Worm (Caenorhabditis elegans) whole organism, L2 larva: ENCODE data around the gene nbs-1.

Source experiments
- C34F6.9 ChIP-seq: fragments of 150-350 bp; optimal IDR thresholded peaks from 2 replicates; lab custom pipeline; 2014; ENCODE audit warnings: missing biosample characterization, missing genetic modification characterization
- F13H6.1 ChIP-seq: sonication (generic microtip); optimal IDR thresholded peaks from 2 replicates; lab custom pipeline; 2016; ENCODE audit warnings: missing genetic modification characterization, missing compliant biosample characterization
- R02D3.7 ChIP-seq: fragments of 150-350 bp; optimal IDR thresholded peaks from 2 replicates; lab custom pipeline; 2014; ENCODE audit warnings: missing biosample characterization, missing genetic modification characterization
- Y55F3AM.14 ChIP-seq: fragments of 200-800 bp; sonication (Bioruptor generic); optimal IDR thresholded peaks from 2 replicates; lab custom pipeline; 2018; ENCODE audit warnings: mild to moderate bottlenecking, missing genetic modification characterization, missing compliant biosample characterization
- aly-2 ChIP-seq: fragments of 150-350 bp; optimal IDR thresholded peaks from 2 replicates; lab custom pipeline; 2014; ENCODE audit warnings: missing biosample characterization, missing genetic modification characterization
- ama-1 ChIP-seq: fragments of 150-350 bp; optimal IDR thresholded peaks from 2 replicates; lab custom pipeline; 2018; ENCODE audit warnings: inconsistent platforms
- blmp-1 ChIP-seq: sonication (generic microtip); optimal IDR thresholded peaks from 2 replicates; lab custom pipeline; 2017; ENCODE audit warnings: missing genetic modification characterization, mild to moderate bottlenecking, missing compliant biosample characterization, antibody characterized with exemption, moderate library complexity; ENCODE audit not compliant: insufficient read depth
- ceh-16 ChIP-seq: fragments of 150-350 bp; optimal IDR thresholded peaks from 2 replicates; lab custom pipeline; 2014; ENCODE audit warnings: missing biosample characterization, missing genetic modification characterization
- ceh-82 ChIP-seq: fragments of 150-350 bp; optimal IDR thresholded peaks from 2 replicates; lab custom pipeline; 2014; ENCODE audit warnings: missing biosample characterization, missing genetic modification characterization
- crh-2 ChIP-seq: sonication (generic microtip); optimal IDR thresholded peaks from 2 replicates; lab custom pipeline; 2017; ENCODE audit warnings: missing biosample characterization, missing genetic modification characterization
- dmd-4 ChIP-seq: sonication (generic microtip); optimal IDR thresholded peaks from 2 replicates; lab custom pipeline; 2017; ENCODE audit warnings: missing biosample characterization, missing genetic modification characterization
- egl-27 ChIP-seq: sonication (generic microtip); optimal IDR thresholded peaks from 3 replicates; lab custom pipeline; 2017; ENCODE audit warnings: missing biosample characterization, missing genetic modification reagents, missing genetic modification characterization
- elt-1 ChIP-seq: fragments of 150-350 bp; optimal IDR thresholded peaks from 2 replicates; lab custom pipeline; 2014; ENCODE audit warnings: missing biosample characterization, missing genetic modification characterization
- elt-3 ChIP-seq: sonication (generic microtip); optimal IDR thresholded peaks from 2 replicates; lab custom pipeline; 2017; ENCODE audit warnings: missing biosample characterization, missing genetic modification characterization
- fos-1 ChIP-seq: fragments of 150-350 bp; optimal IDR thresholded peaks from 2 replicates; lab custom pipeline; 2014; ENCODE audit warnings: missing biosample characterization, missing genetic modification characterization
- gmeb-1 ChIP-seq: fragments of 150-350 bp; optimal IDR thresholded peaks from 2 replicates; lab custom pipeline; 2014; ENCODE audit warnings: missing biosample characterization, missing genetic modification characterization
- lin-11 ChIP-seq: fragments of 150-350 bp; sonication (generic microtip); optimal IDR thresholded peaks from 2 replicates; lab custom pipeline; 2014; ENCODE audit warnings: missing biosample characterization, missing genetic modification characterization, inconsistent platforms, mixed read lengths
- lin-13 ChIP-seq: fragments of 150-350 bp; optimal IDR thresholded peaks from 2 replicates; lab custom pipeline; 2014; ENCODE audit warnings: missing biosample characterization, missing genetic modification reagents, missing genetic modification characterization
- lin-39 ChIP-seq: fragments of 150-350 bp; optimal IDR thresholded peaks from 2 replicates; lab custom pipeline; 2014; ENCODE audit warnings: missing biosample characterization, missing genetic modification reagents, missing genetic modification characterization
- lsy-2 ChIP-seq, 2 experiments: fragments of 150-350 bp in 1 of 2; sonication (generic microtip) in 1 of 2; optimal IDR thresholded peaks; 2 replicates each; lab custom pipeline; 2014 to 2017; ENCODE audit warnings: missing biosample characterization in 2 of 2, missing genetic modification characterization in 2 of 2
- mbf-1 ChIP-seq: sonication (generic microtip); optimal IDR thresholded peaks from 2 replicates; lab custom pipeline; 2017; ENCODE audit warnings: missing biosample characterization, missing genetic modification characterization
- mdl-1 ChIP-seq, 2 experiments: fragments of 150-350 bp in 1 of 2; sonication (generic microtip) in 1 of 2; optimal IDR thresholded peaks; 2 replicates each; lab custom pipeline; 2017; ENCODE audit warnings: missing biosample characterization in 2 of 2, missing genetic modification characterization in 2 of 2
- nhr-11 ChIP-seq: fragments of 150-350 bp; optimal IDR thresholded peaks from 2 replicates; lab custom pipeline; 2014; ENCODE audit warnings: missing biosample characterization, missing genetic modification characterization
- nhr-12 ChIP-seq: fragments of 150-350 bp; optimal IDR thresholded peaks from 2 replicates; lab custom pipeline; 2014; ENCODE audit warnings: missing biosample characterization, missing genetic modification characterization
- nhr-129 ChIP-seq: fragments of 150-350 bp; optimal IDR thresholded peaks from 2 replicates; lab custom pipeline; 2014; ENCODE audit warnings: missing biosample characterization, missing genetic modification characterization
- nhr-21 ChIP-seq: fragments of 150-350 bp; optimal IDR thresholded peaks from 2 replicates; lab custom pipeline; 2014; ENCODE audit warnings: missing biosample characterization, missing genetic modification characterization
- nhr-23 ChIP-seq: fragments of 150-350 bp; optimal IDR thresholded peaks from 2 replicates; lab custom pipeline; 2014; ENCODE audit warnings: missing biosample characterization, missing genetic modification reagents, missing genetic modification characterization
- nhr-77 ChIP-seq: fragments of 150-350 bp; optimal IDR thresholded peaks from 2 replicates; lab custom pipeline; 2014; ENCODE audit warnings: missing biosample characterization, missing genetic modification characterization
- peb-1 ChIP-seq: fragments of 150-350 bp; optimal IDR thresholded peaks from 2 replicates; lab custom pipeline; 2014; ENCODE audit warnings: missing biosample characterization, missing genetic modification characterization
- sem-4 ChIP-seq: fragments of 150-350 bp; optimal IDR thresholded peaks from 2 replicates; lab custom pipeline; 2014; ENCODE audit warnings: missing biosample characterization, missing genetic modification reagents, missing genetic modification characterization
- skn-1 ChIP-seq: sonication (generic microtip); optimal IDR thresholded peaks from 2 replicates; lab custom pipeline; 2017; ENCODE audit warnings: missing biosample characterization, missing genetic modification characterization
- sma-3 ChIP-seq: sonication (generic microtip); optimal IDR thresholded peaks from 2 replicates; lab custom pipeline; 2016; ENCODE audit warnings: missing genetic modification reagents, missing genetic modification characterization, missing compliant biosample characterization
- sma-9 ChIP-seq, 2 experiments: fragments of 150-350 bp in 1 of 2; sonication (generic microtip) in 1 of 2; optimal IDR thresholded peaks; 2 replicates each; lab custom pipeline; 2014 to 2016; ENCODE audit warnings: missing genetic modification characterization in 2 of 2, mild to moderate bottlenecking in 1 of 2, missing biosample characterization in 1 of 2, missing compliant biosample characterization in 1 of 2, missing genetic modification reagents in 1 of 2, moderate library complexity in 1 of 2
- unc-39 ChIP-seq: fragments of 150-350 bp; optimal IDR thresholded peaks from 2 replicates; lab custom pipeline; 2014; ENCODE audit warnings: missing biosample characterization, missing genetic modification characterization
- unc-62 ChIP-seq: fragments of 150-350 bp; optimal IDR thresholded peaks from 2 replicates; lab custom pipeline; 2014; ENCODE audit warnings: missing biosample characterization, missing genetic modification reagents, missing genetic modification characterization
- ztf-11 ChIP-seq: sonication (generic microtip); optimal IDR thresholded peaks from 2 replicates; lab custom pipeline; 2017; ENCODE audit warnings: missing biosample characterization, missing genetic modification characterization

nbs-1 gene

ce11 chrII:11097154-11097887 lies 1.0 kb upstream of the nbs-1 start, which contains the start of the genes rpl-36.A and nuo-1 (continued):
- TF ChIP-seq nhr-12 (tag; lab: Kevin White, UChicago) (no peak), nhr-11 (no peak), ceh-16 (tag; lab: Kevin White, UChicago) (no peak), aly-2 (no peak), crh-2 (tag; lab: Kevin White, UChicago) (peak; percentile 89), unc-62 (GFP tag; lab: Kevin White, UChicago) (no peak), elt-3 (tag; lab: Kevin White, UChicago) (no peak), lin-13 (GFP tag; lab: Kevin White, UChicago) (peak; percentile 83), unc-39 (tag; lab: Kevin White, UChicago) (no peak)
- TF ChIP-seq, all 48 proteins: peak for 23

- TF ChIP-seq C34F6.9 (tag; lab: Kevin White, UChicago) (no peak), lin-13 (GFP tag; lab: Kevin White, UChicago) (no peak), egl-27 (tag; lab: Kevin White, UChicago) (no peak), ztf-11 (tag; lab: Kevin White, UChicago) (no peak), fos-1 (no peak), sma-9 (GFP tag; optimal IDR thresholded peaks at IDR 0.05; lab: Kevin White, UChicago) (no peak), sma-9 (tag; optimal IDR thresholded peaks at IDR 0.05; lab: Kevin White, UChicago) (no peak), blmp-1 (no peak), nhr-21 (tag; lab: Kevin White, UChicago) (no peak), gmeb-1 (no peak), nhr-11 (no peak), F13H6.1 (tag; lab: Kevin White, UChicago) (no peak), elt-3 (tag; lab: Kevin White, UChicago) (no peak)
- TF ChIP-seq, all 48 proteins: peak for 0
These were observed 1.8 kb downstream of the nbs-1 start for ce11 chrII:11094431-11094830.

- no peak for TF ChIP-seq lsy-2 (tag; optimal IDR thresholded peaks at IDR 0.05; lab: Kevin White, UChicago)
- TF ChIP-seq nhr-129 (tag; lab: Kevin White, UChicago) = no peak
- TF ChIP-seq nhr-11 = no peak
- TF ChIP-seq Y55F3AM.14 = no peak
- TF ChIP-seq fos-1 = no peak
- TF ChIP-seq elt-1 (tag; lab: Kevin White, UChicago) = no peak
- TF ChIP-seq unc-39 (tag; lab: Kevin White, UChicago) = no peak
- TF ChIP-seq nhr-77 (tag; lab: Kevin White, UChicago) = no peak
- TF ChIP-seq lin-11 (tag; lab: Kevin White, UChicago) = no peak
- no peak for TF ChIP-seq aly-2
- TF ChIP-seq skn-1 (tag; lab: Kevin White, UChicago) = no peak
- no peak for TF ChIP-seq lin-39 (tag; lab: Kevin White, UChicago)
- TF ChIP-seq mbf-1 (tag; lab: Kevin White, UChicago) = no peak
- TF ChIP-seq ama-1 (lab: Kevin White, UChicago) = no peak
- TF ChIP-seq mdl-1 (tag; optimal IDR thresholded peaks at IDR 0.05; lab: Kevin White, UChicago) = no peak
- no peak for TF ChIP-seq blmp-1
- no peak for TF ChIP-seq R02D3.7 (tag; lab: Kevin White, UChicago)
- no peak for TF ChIP-seq peb-1 (tag; lab: Kevin White, UChicago)
- TF ChIP-seq gmeb-1 = no peak
- no peak for TF ChIP-seq nhr-23 (tag; lab: Kevin White, UChicago)
These were observed 3.9 kb downstream of the nbs-1 start, which contains the start of gene rpl-42 for ce11 chrII:11092413-11092812. Gene rpl-42, plus strand, starts transcription at chrII:11092713.

ce11 chrII:11091577-11091976 lies 4.7 kb downstream of the nbs-1 start:
- no peak for TF ChIP-seq nhr-11
- no peak for TF ChIP-seq nhr-77 (tag; lab: Kevin White, UChicago)
- no peak for TF ChIP-seq mbf-1 (tag; lab: Kevin White, UChicago)
- TF ChIP-seq unc-39 (tag; lab: Kevin White, UChicago) = no peak
- TF ChIP-seq R02D3.7 (tag; lab: Kevin White, UChicago) = no peak
- no peak for TF ChIP-seq C34F6.9 (tag; lab: Kevin White, UChicago)
- TF ChIP-seq sma-3 (GFP tag; lab: Kevin White, UChicago) = no peak
- TF ChIP-seq peb-1 (tag; lab: Kevin White, UChicago) = no peak
- no peak for TF ChIP-seq aly-2
- no peak for TF ChIP-seq ama-1 (lab: Kevin White, UChicago)
- TF ChIP-seq dmd-4 (tag; lab: Kevin White, UChicago) = no peak
- TF ChIP-seq ceh-16 (tag; lab: Kevin White, UChicago) = no peak
- TF ChIP-seq sem-4 (tag; lab: Kevin White, UChicago) = no peak
- TF ChIP-seq egl-27 (tag; lab: Kevin White, UChicago) = no peak
- no peak for TF ChIP-seq crh-2 (tag; lab: Kevin White, UChicago)
- TF ChIP-seq nhr-129 (tag; lab: Kevin White, UChicago) = no peak
- TF ChIP-seq blmp-1 = no peak
- no peak for TF ChIP-seq ceh-82 (tag; lab: Kevin White, UChicago)
- TF ChIP-seq, all 48 proteins: peak for 0
